Fruit fly (Drosophila melanogaster) whole organism, prepupa: ENCODE measurements around the gene E23.

Source experiments
- Blimp-1 ChIP-seq: fragments of 200-800 bp; sonication (Bioruptor generic); optimal IDR thresholded peaks from 3 replicates; lab custom pipeline; 2017; ENCODE audit warnings: missing biosample characterization, missing genetic modification characterization, mild to moderate bottlenecking, moderate library complexity, missing genetic modification reagents
- CG10669 ChIP-seq: fragments of 200-800 bp; sonication (Bioruptor generic); optimal IDR thresholded peaks from 3 replicates; lab custom pipeline; 2018; ENCODE audit warnings: missing biosample characterization, mild to moderate bottlenecking, missing genetic modification characterization, moderate library complexity
- CG11294 ChIP-seq: fragments of 200-800 bp; sonication (Bioruptor generic); IDR thresholded peaks from 2 replicates; pipeline ENCODE4 v1.3.6; 2022; ENCODE audit warnings: missing biosample characterization, missing genetic modification characterization
- CG11762 ChIP-seq: fragments of 200-800 bp; sonication (Bioruptor generic); optimal IDR thresholded peaks from 3 replicates; lab custom pipeline; 2016; ENCODE audit warnings: missing biosample characterization, missing genetic modification characterization; ENCODE audit not compliant: insufficient read depth
- CG15336 ChIP-seq: fragments of 200-800 bp; sonication (Bioruptor generic); IDR thresholded peaks from 2 replicates; pipeline ENCODE4 v1.3.6; 2022; ENCODE audit warnings: missing biosample characterization, missing genetic modification characterization
- CG16779 ChIP-seq: fragments of 200-800 bp; sonication (Bioruptor generic); optimal IDR thresholded peaks from 3 replicates; lab custom pipeline; 2017; ENCODE audit warnings: missing biosample characterization, mild to moderate bottlenecking, missing genetic modification characterization
- CG32006 ChIP-seq: fragments of 200-800 bp; sonication (Bioruptor generic); optimal IDR thresholded peaks from 3 replicates; lab custom pipeline; 2017; ENCODE audit warnings: missing biosample characterization, mild to moderate bottlenecking, missing genetic modification characterization
- CG4318 ChIP-seq: fragments of 200-800 bp; sonication (Bioruptor generic); optimal IDR thresholded peaks from 3 replicates; lab custom pipeline; 2017; ENCODE audit warnings: missing biosample characterization, mild to moderate bottlenecking, missing genetic modification characterization
- CG6163 ChIP-seq: fragments of 200-800 bp; sonication (Bioruptor generic); IDR thresholded peaks from 3 replicates; pipeline ENCODE4 v1.3.6; 2022; ENCODE audit warnings: missing biosample characterization, missing genetic modification characterization
- CG6276 ChIP-seq: fragments of 200-800 bp; sonication (Bioruptor generic); optimal IDR thresholded peaks from 2 replicates; lab custom pipeline; 2017; ENCODE audit warnings: missing biosample characterization, mild to moderate bottlenecking, missing genetic modification characterization
- CG6854 ChIP-seq: fragments of 200-800 bp; sonication (Bioruptor generic); optimal IDR thresholded peaks from 2 replicates; lab custom pipeline; 2017; ENCODE audit warnings: missing biosample characterization, mild to moderate bottlenecking, missing genetic modification characterization
- CG8119 ChIP-seq: fragments of 200-800 bp; sonication (Bioruptor generic); IDR thresholded peaks from 3 replicates; pipeline ENCODE4 v1.3.6; 2022; ENCODE audit warnings: missing biosample characterization, missing genetic modification characterization
- CG8319 ChIP-seq: fragments of 200-800 bp; sonication (Bioruptor generic); optimal IDR thresholded peaks from 3 replicates; lab custom pipeline; 2016; ENCODE audit warnings: missing biosample characterization, missing genetic modification characterization
- Eip75B ChIP-seq: fragments of 200-800 bp; sonication (Bioruptor generic); optimal IDR thresholded peaks from 3 replicates; lab custom pipeline; 2016; ENCODE audit warnings: missing biosample characterization, missing genetic modification characterization
- Eip78C ChIP-seq: fragments of 200-800 bp; sonication (Bioruptor generic); peaks from one replicate; lab custom pipeline; 2016; ENCODE audit warnings: missing biosample characterization, missing genetic modification characterization
- Eip93F ChIP-seq: fragments of 200-800 bp; sonication (Bioruptor generic); optimal IDR thresholded peaks from 2 replicates; lab custom pipeline; 2016; ENCODE audit warnings: missing biosample characterization, mild to moderate bottlenecking, missing genetic modification characterization
- Ets96B ChIP-seq: fragments of 200-800 bp; optimal IDR thresholded peaks from 2 replicates; lab custom pipeline; 2019; ENCODE audit warnings: missing biosample characterization, mild to moderate bottlenecking, missing genetic modification characterization, moderate library complexity
- Gug ChIP-seq: fragments of 200-800 bp; sonication (Bioruptor generic); IDR thresholded peaks from 2 replicates; pipeline ENCODE4 v1.3.6; 2022; ENCODE audit warnings: missing biosample characterization, missing genetic modification characterization
- Hr38 ChIP-seq: sonication (Bioruptor generic); optimal IDR thresholded peaks from 2 replicates; lab custom pipeline; 2016; ENCODE audit warnings: missing biosample characterization, missing genetic modification characterization
- Hr4 ChIP-seq: fragments of 200-800 bp; sonication (Bioruptor generic); optimal IDR thresholded peaks from 3 replicates; lab custom pipeline; 2016; ENCODE audit warnings: missing biosample characterization, missing genetic modification characterization
- Lpt ChIP-seq: fragments of 200-800 bp; sonication (Bioruptor generic); optimal IDR thresholded peaks from 3 replicates; lab custom pipeline; 2016; ENCODE audit warnings: missing biosample characterization, missing genetic modification characterization
- Met ChIP-seq: fragments of 200-800 bp; sonication (Bioruptor generic); optimal IDR thresholded peaks from 3 replicates; lab custom pipeline; 2016; ENCODE audit warnings: missing biosample characterization, missing genetic modification characterization
- OdsH ChIP-seq: fragments of 200-800 bp; sonication (Bioruptor generic); optimal IDR thresholded peaks from 3 replicates; lab custom pipeline; 2016; ENCODE audit warnings: missing biosample characterization, missing genetic modification characterization
- Smox ChIP-seq: fragments of 200-800 bp; sonication (Bioruptor generic); optimal IDR thresholded peaks from 3 replicates; lab custom pipeline; 2016; ENCODE audit warnings: missing biosample characterization, missing genetic modification characterization
- Sox102F ChIP-seq: fragments of 200-800 bp; sonication (Bioruptor generic); optimal IDR thresholded peaks from 2 replicates; lab custom pipeline; 2016; ENCODE audit warnings: missing biosample characterization, mild to moderate bottlenecking, missing genetic modification characterization
- Sox15 ChIP-seq: fragments of 200-800 bp; sonication (Bioruptor generic); optimal IDR thresholded peaks from 3 replicates; lab custom pipeline; 2016; ENCODE audit warnings: missing biosample characterization, missing genetic modification characterization
- achi ChIP-seq: fragments of 200-800 bp; sonication (Bioruptor generic); optimal IDR thresholded peaks from 3 replicates; lab custom pipeline; 2016; ENCODE audit warnings: missing biosample characterization, missing genetic modification characterization
- acj6 ChIP-seq: fragments of 200-800 bp; sonication (Bioruptor generic); optimal IDR thresholded peaks from 3 replicates; lab custom pipeline; 2016; ENCODE audit warnings: missing biosample characterization, missing genetic modification characterization
- cyc ChIP-seq: fragments of 200-800 bp; sonication (Bioruptor generic); optimal IDR thresholded peaks from 3 replicates; lab custom pipeline; 2016; ENCODE audit warnings: missing biosample characterization, missing genetic modification characterization
- dac ChIP-seq: fragments of 200-800 bp; sonication (Bioruptor generic); optimal IDR thresholded peaks from 2 replicates; lab custom pipeline; 2017; ENCODE audit warnings: missing biosample characterization, mild to moderate bottlenecking, missing genetic modification characterization
- esn ChIP-seq: fragments of 200-800 bp; sonication (Bioruptor generic); optimal IDR thresholded peaks from 2 replicates; lab custom pipeline; 2016; ENCODE audit warnings: missing biosample characterization, mild to moderate bottlenecking, missing genetic modification characterization, moderate library complexity
- fd59A ChIP-seq: fragments of 200-800 bp; sonication (Bioruptor generic); optimal IDR thresholded peaks from 2 replicates; lab custom pipeline; 2017; ENCODE audit warnings: missing biosample characterization, mild to moderate bottlenecking, missing genetic modification characterization, missing genetic modification reagents
- fd85E ChIP-seq: fragments of 200-800 bp; sonication (Bioruptor generic); optimal IDR thresholded peaks from 3 replicates; lab custom pipeline; 2016; ENCODE audit warnings: missing biosample characterization, missing genetic modification characterization
- fkh ChIP-seq: fragments of 200-800 bp; sonication (Bioruptor generic); optimal IDR thresholded peaks from 3 replicates; lab custom pipeline; 2017; ENCODE audit warnings: missing biosample characterization, mild to moderate bottlenecking, missing genetic modification characterization, moderate library complexity
- lz ChIP-seq: fragments of 200-800 bp; sonication (Bioruptor generic); optimal IDR thresholded peaks from 3 replicates; lab custom pipeline; 2016; ENCODE audit warnings: missing biosample characterization, missing genetic modification characterization
- net ChIP-seq: fragments of 200-800 bp; sonication (Bioruptor generic); optimal IDR thresholded peaks from 3 replicates; lab custom pipeline; 2016; ENCODE audit warnings: missing biosample characterization, missing genetic modification characterization
- spab ChIP-seq: fragments of 200-800 bp; sonication (Bioruptor generic); optimal IDR thresholded peaks from 2 replicates; lab custom pipeline; 2017; ENCODE audit warnings: missing biosample characterization, mild to moderate bottlenecking, missing genetic modification characterization, missing genetic modification reagents
- ss ChIP-seq, 2 experiments: fragments of 200-800 bp; sonication (Bioruptor generic); optimal IDR thresholded peaks; 2 replicates in 1 of 2; 3 replicates in 1 of 2; lab custom pipeline; 2017 to 2018; ENCODE audit warnings: mild to moderate bottlenecking in 2 of 2, missing biosample characterization in 2 of 2, missing genetic modification characterization in 2 of 2, moderate library complexity in 1 of 2
- svp ChIP-seq: fragments of 200-800 bp; sonication (Bioruptor generic); peaks from one replicate; lab custom pipeline; 2016; ENCODE audit warnings: missing biosample characterization, missing genetic modification characterization
- vri ChIP-seq: fragments of 200-800 bp; sonication (Bioruptor generic); optimal IDR thresholded peaks from 3 replicates; lab custom pipeline; 2016; ENCODE audit warnings: missing biosample characterization, mild to moderate bottlenecking, missing genetic modification characterization

The E23 gene

dm6 chr2L:3372483-3372929 is 17.9 kb upstream of the E23 start (continued):
- TF ChIP-seq net = peak; percentile 24
- no peak for TF ChIP-seq fkh (GFP tag; lab: Kevin White, UChicago)
- no peak for TF ChIP-seq Hr38
- peak; percentile 50 for TF ChIP-seq CG32006 (GFP tag; lab: Kevin White, UChicago)
- peak; percentile 61 for TF ChIP-seq esn (GFP tag; lab: Kevin White, UChicago)
- peak; percentile 15 for TF ChIP-seq cyc (GFP tag; lab: Kevin White, UChicago)
- peak; percentile 11 for TF ChIP-seq acj6 (GFP tag; lab: Kevin White, UChicago)
- TF ChIP-seq lz (GFP tag; lab: Kevin White, UChicago) = no peak
- TF ChIP-seq Smox (GFP tag; lab: Kevin White, UChicago) = no peak
- TF ChIP-seq Lpt (GFP tag; lab: Kevin White, UChicago) = no peak
- TF ChIP-seq Blimp-1 = no peak
- no peak for TF ChIP-seq CG16779 (tag; lab: Kevin White, UChicago)
- TF ChIP-seq CG6854 (GFP tag; lab: Kevin White, UChicago) = no peak
- TF ChIP-seq fd85E (GFP tag; lab: Kevin White, UChicago) = no peak
- peak; percentile 64; the same call in 2 of the 3 replicates for TF ChIP-seq CG6163 (GFP tag; lab: Robert Waterston, UW)
- TF ChIP-seq CG10669 (GFP tag; lab: Kevin White, UChicago) = no peak
- TF ChIP-seq Hr4 (GFP tag; lab: Kevin White, UChicago) = peak; percentile 46
- TF ChIP-seq Ets96B (tag; lab: Kevin White, UChicago) = peak; percentile 31
- peak; percentile 13 for TF ChIP-seq achi (GFP tag; lab: Kevin White, UChicago)
- TF ChIP-seq spab (GFP tag; lab: Kevin White, UChicago) = no peak
- TF ChIP-seq Gug (GFP tag; lab: Robert Waterston, UW) = peak; percentile 26; the same call in 1 of the 2 replicates
- TF ChIP-seq Sox15 (GFP tag; lab: Kevin White, UChicago) = no peak

dm6 chr2L:3371776-3372383 is 17.3 kb upstream of the E23 start:
- TF ChIP-seq CG8319 (GFP tag; lab: Kevin White, UChicago) = no peak
- peak; percentile 24 for TF ChIP-seq CG32006 (GFP tag; lab: Kevin White, UChicago)
- no peak for TF ChIP-seq Gug (GFP tag; lab: Robert Waterston, UW)
- no peak for TF ChIP-seq Sox15 (GFP tag; lab: Kevin White, UChicago)
- no peak for TF ChIP-seq ss (GFP tag; optimal IDR thresholded peaks at IDR 0.05; lab: Kevin White, UChicago)
- no peak for TF ChIP-seq Met (GFP tag; lab: Kevin White, UChicago)
- peak; percentile 36 for TF ChIP-seq Eip93F
- TF ChIP-seq CG11294 (GFP tag; lab: Robert Waterston, UW) = no peak
- TF ChIP-seq svp (GFP tag; lab: Kevin White, UChicago) = peak; percentile 65
- no peak for TF ChIP-seq Sox102F (GFP tag; lab: Kevin White, UChicago)
- TF ChIP-seq vri (GFP tag; lab: Kevin White, UChicago) = peak; percentile 91
- TF ChIP-seq, all 60 proteins: peak for 4

dm6 chr2L:3371340-3371739 is 16.7 kb upstream of the E23 start:
- TF ChIP-seq CG15336 = peak; percentile 59
- TF ChIP-seq CG6163 (GFP tag; lab: Robert Waterston, UW) = peak; percentile 62
- peak; percentile 24 for TF ChIP-seq CG16779 (tag; lab: Kevin White, UChicago)
- TF ChIP-seq vri (GFP tag; lab: Kevin White, UChicago) = no peak
- peak; percentile 53; the same call in 1 of the 2 replicates for TF ChIP-seq CG11294 (GFP tag; lab: Robert Waterston, UW)
- TF ChIP-seq Ets96B (tag; lab: Kevin White, UChicago) = peak; percentile 20
- no peak for TF ChIP-seq fd85E (GFP tag; lab: Kevin White, UChicago)
- TF ChIP-seq Eip78C (GFP tag; lab: Kevin White, UChicago) = peak; percentile 38
- peak; percentile 37 for TF ChIP-seq CG6276 (GFP tag; lab: Kevin White, UChicago)
- peak; percentile 68 for TF ChIP-seq Gug (GFP tag; lab: Robert Waterston, UW)
- TF ChIP-seq CG10669 (GFP tag; lab: Kevin White, UChicago) = peak; percentile 29
- peak; percentile 12 for TF ChIP-seq fd59A (GFP tag; lab: Kevin White, UChicago)
- peak; percentile 32 for TF ChIP-seq CG4318 (GFP tag; lab: Kevin White, UChicago)
- peak; percentile 51 for TF ChIP-seq dac (GFP tag; lab: Kevin White, UChicago)
- TF ChIP-seq svp (GFP tag; lab: Kevin White, UChicago) = peak; percentile 19
- no peak for TF ChIP-seq CG11762 (GFP tag; lab: Kevin White, UChicago)
- no peak for TF ChIP-seq Eip93F
- TF ChIP-seq CG8119 = peak; percentile 60; the same call in 1 of the 3 replicates
- TF ChIP-seq CG32006 (GFP tag; lab: Kevin White, UChicago) = peak; percentile 78
- no peak for TF ChIP-seq OdsH (GFP tag; lab: Kevin White, UChicago)
- TF ChIP-seq Sox102F (GFP tag; lab: Kevin White, UChicago) = no peak
- peak; percentile 43 for TF ChIP-seq Hr4 (GFP tag; lab: Kevin White, UChicago)
- peak; percentile 0 for TF ChIP-seq Eip75B (GFP tag; lab: Kevin White, UChicago)
- TF ChIP-seq ss (GFP tag; optimal IDR thresholded peaks at IDR 0.05; lab: Kevin White, UChicago) = no peak
